Fruit fly (Drosophila melanogaster) whole organism, embryonic: ENCODE data around the gene CG13272.

Experiments
- Ada2b ChIP-seq: fragments of 200-800 bp; sonication (Bioruptor generic); IDR thresholded peaks from 2 replicates; pipeline ENCODE4 v1.3.6; 2022; ENCODE audit warnings: missing biosample characterization, missing genetic modification characterization
- Aef1 ChIP-seq: fragments of 200-800 bp; sonication (Bioruptor generic); IDR thresholded peaks from 3 replicates; pipeline ENCODE4 v1.3.6; 2022; ENCODE audit warnings: missing biosample characterization, missing genetic modification characterization
- BEAF-32 ChIP-seq: fragments of 200-800 bp; sonication (Bioruptor generic); optimal IDR thresholded peaks from 3 replicates; lab custom pipeline; 2017; ENCODE audit warnings: missing biosample characterization, missing genetic modification characterization, mild to moderate bottlenecking, moderate library complexity, missing genetic modification reagents
- Bgb ChIP-seq: fragments of 200-800 bp; sonication (Bioruptor generic); IDR thresholded peaks from 2 replicates; pipeline ENCODE4 v1.3.6; 2022; ENCODE audit warnings: missing biosample characterization, missing genetic modification characterization; ENCODE audit not compliant: partially characterized antibody
- CG10565 ChIP-seq: fragments of 200-800 bp; sonication (Bioruptor generic); optimal IDR thresholded peaks from 3 replicates; lab custom pipeline; 2016; ENCODE audit warnings: missing biosample characterization, mild to moderate bottlenecking, missing genetic modification characterization
- CG12219 ChIP-seq: fragments of 200-800 bp; sonication (Bioruptor generic); optimal IDR thresholded peaks from 3 replicates; lab custom pipeline; 2018; ENCODE audit warnings: missing biosample characterization, mild to moderate bottlenecking, missing genetic modification characterization
- CG12391 ChIP-seq: fragments of 200-800 bp; sonication (Bioruptor generic); optimal IDR thresholded peaks from 3 replicates; lab custom pipeline; 2018; ENCODE audit warnings: missing biosample characterization, mild to moderate bottlenecking, missing genetic modification characterization, moderate library complexity
- CG12942 ChIP-seq: fragments of 200-800 bp; sonication (Bioruptor generic); optimal IDR thresholded peaks from 3 replicates; lab custom pipeline; 2016; ENCODE audit warnings: missing biosample characterization, missing genetic modification characterization
- CG18619 ChIP-seq: fragments of 200-800 bp; sonication (Bioruptor generic); optimal IDR thresholded peaks from 3 replicates; lab custom pipeline; 2017; ENCODE audit warnings: missing biosample characterization, mild to moderate bottlenecking, missing genetic modification characterization
- CG2120 ChIP-seq: fragments of 200-800 bp; sonication (Bioruptor generic); optimal IDR thresholded peaks from 3 replicates; lab custom pipeline; 2016; ENCODE audit warnings: missing biosample characterization, missing genetic modification characterization
- CG2889 ChIP-seq: fragments of 200-800 bp; sonication (Bioruptor generic); IDR thresholded peaks from 3 replicates; pipeline ENCODE4 v1.3.6; 2022; ENCODE audit warnings: missing biosample characterization, missing genetic modification characterization
- CG32772 ChIP-seq: fragments of 200-800 bp; sonication (Bioruptor generic); IDR thresholded peaks from 2 replicates; pipeline ENCODE4 v1.3.6; 2022; ENCODE audit warnings: missing biosample characterization, missing genetic modification characterization
- CG34422 ChIP-seq: fragments of 200-800 bp; sonication (Bioruptor generic); IDR thresholded peaks from 3 replicates; pipeline ENCODE4 v1.3.6; 2022; ENCODE audit warnings: missing biosample characterization, missing genetic modification characterization
- CG6683 ChIP-seq: fragments of 200-800 bp; sonication (Bioruptor generic); optimal IDR thresholded peaks from 2 replicates; lab custom pipeline; 2017; ENCODE audit warnings: missing biosample characterization, mild to moderate bottlenecking, missing genetic modification characterization, missing genetic modification reagents
- CG6813 ChIP-seq: fragments of 200-800 bp; sonication (Bioruptor generic); optimal IDR thresholded peaks from 2 replicates; lab custom pipeline; 2017; ENCODE audit warnings: missing biosample characterization, missing genetic modification characterization, mild to moderate bottlenecking, moderate library complexity, missing genetic modification reagents
- CG8388 ChIP-seq: fragments of 200-800 bp; sonication (Bioruptor generic); optimal IDR thresholded peaks from 2 replicates; lab custom pipeline; 2019; ENCODE audit warnings: missing biosample characterization, mild to moderate bottlenecking, missing genetic modification characterization, moderate library complexity
- D19A ChIP-seq: fragments of 200-800 bp; optimal IDR thresholded peaks from 3 replicates; lab custom pipeline; 2019; ENCODE audit warnings: missing biosample characterization, mild to moderate bottlenecking, missing genetic modification characterization, moderate library complexity
- Dip2 ChIP-seq: fragments of 200-800 bp; sonication (Bioruptor generic); IDR thresholded peaks from 2 replicates; pipeline ENCODE4 v1.3.6; 2022; ENCODE audit warnings: missing biosample characterization, missing genetic modification characterization
- Doc2 ChIP-seq: fragments of 200-800 bp; sonication (Bioruptor generic); IDR thresholded peaks from 2 replicates; pipeline ENCODE4 v1.3.6; 2022; ENCODE audit warnings: missing biosample characterization, missing genetic modification characterization
- Ets65A ChIP-seq: fragments of 200-800 bp; sonication (Bioruptor generic); peaks from one replicate; lab custom pipeline; 2016; ENCODE audit warnings: missing biosample characterization, missing genetic modification characterization
- Hr51 ChIP-seq, 2 experiments: fragments of 200-800 bp; sonication (Bioruptor generic); optimal IDR thresholded peaks; 2 replicates in 1 of 2; 3 replicates in 1 of 2; lab custom pipeline; 2016 to 2018; ENCODE audit warnings: missing biosample characterization in 2 of 2, missing genetic modification characterization in 2 of 2, mild to moderate bottlenecking in 1 of 2, moderate library complexity in 1 of 2
- Mad ChIP-seq: fragments of 200-800 bp; sonication (Bioruptor generic); optimal IDR thresholded peaks from 2 replicates; lab custom pipeline; 2016; ENCODE audit warnings: missing biosample characterization, missing genetic modification characterization
- NC2α ChIP-seq: fragments of 200-800 bp; sonication (Bioruptor generic); optimal IDR thresholded peaks from 2 replicates; lab custom pipeline; 2016; ENCODE audit warnings: missing biosample characterization, missing genetic modification characterization
- NK7.1 ChIP-seq: fragments of 200-800 bp; sonication (Bioruptor generic); optimal IDR thresholded peaks from 3 replicates; lab custom pipeline; 2016; ENCODE audit warnings: missing biosample characterization, missing genetic modification characterization
- Rx ChIP-seq: fragments of 200-800 bp; sonication (Bioruptor generic); IDR thresholded peaks from 2 replicates; pipeline ENCODE4 v1.3.6; 2022; ENCODE audit warnings: missing biosample characterization, missing genetic modification characterization
- Sin3A ChIP-seq: fragments of >200 bp; optimal IDR thresholded peaks from 2 replicates; lab custom pipeline; 2018
- Six4 ChIP-seq: fragments of 200-800 bp; sonication (Bioruptor generic); optimal IDR thresholded peaks from 2 replicates; lab custom pipeline; 2016; ENCODE audit warnings: missing biosample characterization, missing genetic modification characterization
- Sry-δ ChIP-seq: fragments of 200-800 bp; sonication (Bioruptor generic); optimal IDR thresholded peaks from 2 replicates; lab custom pipeline; 2016; ENCODE audit warnings: missing biosample characterization, missing genetic modification characterization
- Ssrp ChIP-seq: fragments of 200-800 bp; sonication (Bioruptor generic); optimal IDR thresholded peaks from 2 replicates; lab custom pipeline; 2018; ENCODE audit warnings: missing biosample characterization, mild to moderate bottlenecking, missing genetic modification characterization, moderate library complexity
- ab ChIP-seq: fragments of 200-800 bp; sonication (Bioruptor generic); optimal IDR thresholded peaks from 2 replicates; lab custom pipeline; 2016; ENCODE audit warnings: missing biosample characterization, missing genetic modification characterization
- ac ChIP-seq: fragments of 200-800 bp; sonication (Bioruptor generic); optimal IDR thresholded peaks from 3 replicates; lab custom pipeline; 2017; ENCODE audit warnings: missing biosample characterization, mild to moderate bottlenecking, missing genetic modification characterization
- aop ChIP-seq: fragments of 200-800 bp; sonication (Bioruptor generic); IDR thresholded peaks from 2 replicates; pipeline ENCODE4 v1.3.6; 2022; ENCODE audit warnings: missing biosample characterization, missing genetic modification characterization
- ase ChIP-seq: fragments of 200-800 bp; sonication (Bioruptor generic); IDR thresholded peaks from 3 replicates; pipeline ENCODE4 v1.3.6; 2022; ENCODE audit warnings: missing biosample characterization, missing genetic modification characterization
- cad ChIP-seq: fragments of >200 bp; optimal IDR thresholded peaks from 2 replicates; lab custom pipeline; 2017; ENCODE audit warnings: missing biosample characterization, missing genetic modification characterization
- chm ChIP-seq: fragments of 200-800 bp; sonication (Bioruptor generic); IDR thresholded peaks from 2 replicates; pipeline ENCODE4 v1.3.6; 2022; ENCODE audit warnings: missing biosample characterization, missing genetic modification characterization
- dmrt11E ChIP-seq: fragments of 200-800 bp; sonication (Bioruptor generic); optimal IDR thresholded peaks from 3 replicates; lab custom pipeline; 2018; ENCODE audit warnings: missing biosample characterization, mild to moderate bottlenecking, missing genetic modification characterization, moderate library complexity
- dpn ChIP-seq, 2 experiments: fragments of 200-800 bp; sonication (Bioruptor generic); optimal IDR thresholded peaks; 3 replicates each; lab custom pipeline; 2016; ENCODE audit warnings: missing biosample characterization in 2 of 2, missing genetic modification characterization in 2 of 2
- fd64A ChIP-seq: fragments of 200-800 bp; sonication (Bioruptor generic); optimal IDR thresholded peaks from 3 replicates; lab custom pipeline; 2018; ENCODE audit warnings: missing biosample characterization, mild to moderate bottlenecking, missing genetic modification characterization
- gem ChIP-seq: fragments of 200-800 bp; sonication (Bioruptor generic); optimal IDR thresholded peaks from 2 replicates; lab custom pipeline; 2019; ENCODE audit warnings: missing biosample characterization, mild to moderate bottlenecking, missing genetic modification characterization, moderate library complexity
- grau ChIP-seq: fragments of 200-800 bp; optimal IDR thresholded peaks from 3 replicates; lab custom pipeline; 2019; ENCODE audit warnings: missing biosample characterization, mild to moderate bottlenecking, missing genetic modification characterization, moderate library complexity
- gsb-n ChIP-seq: fragments of 200-800 bp; sonication (Bioruptor generic); optimal IDR thresholded peaks from 3 replicates; lab custom pipeline; 2018; ENCODE audit warnings: missing biosample characterization, mild to moderate bottlenecking, missing genetic modification characterization
- lmd ChIP-seq: fragments of 200-800 bp; sonication (Bioruptor generic); IDR thresholded peaks from 2 replicates; pipeline ENCODE4 v1.3.6; 2022; ENCODE audit warnings: missing biosample characterization, missing genetic modification characterization
- lola ChIP-seq, 3 experiments: fragments of >200 bp in 2 of 3; fragments of 200-800 bp in 1 of 3; sonication (Bioruptor generic) in 1 of 3; optimal IDR thresholded peaks; 2 replicates each; lab custom pipeline; 2017 to 2019; ENCODE audit warnings: missing biosample characterization in 3 of 3, missing genetic modification characterization in 3 of 3, mild to moderate bottlenecking in 1 of 3, moderate library complexity in 1 of 3
- mirr ChIP-seq: fragments of 200-800 bp; sonication (Bioruptor generic); optimal IDR thresholded peaks from 3 replicates; lab custom pipeline; 2018; ENCODE audit warnings: missing biosample characterization, mild to moderate bottlenecking, missing genetic modification characterization
- sens ChIP-seq: fragments of 200-800 bp; sonication (Bioruptor generic); peaks from one replicate; lab custom pipeline; 2016; ENCODE audit warnings: missing biosample characterization, missing genetic modification characterization
- sqz ChIP-seq: fragments of 200-800 bp; sonication (Bioruptor generic); optimal IDR thresholded peaks from 3 replicates; lab custom pipeline; 2018; ENCODE audit warnings: missing biosample characterization, mild to moderate bottlenecking, missing genetic modification characterization
- stwl ChIP-seq: fragments of 200-800 bp; sonication (Bioruptor generic); optimal IDR thresholded peaks from 3 replicates; lab custom pipeline; 2018; ENCODE audit warnings: missing biosample characterization, mild to moderate bottlenecking, missing genetic modification characterization, moderate library complexity

The CG13272 gene

dm6 chr2L:16859566-16859965, 54.9 kb downstream of the CG13272 start (continued):
- TF ChIP-seq chm (GFP tag; lab: Robert Waterston, UW) (no peak), Mad (GFP tag; lab: Kevin White, UChicago) (no peak), ase (GFP tag; lab: Robert Waterston, UW) (no peak), sens (GFP tag; lab: Kevin White, UChicago) (peak; percentile 40), CG2120 (GFP tag; lab: Kevin White, UChicago) (no peak), Aef1 (GFP tag; lab: Robert Waterston, UW) (no peak), CG12391 (tag; lab: Kevin White, UChicago) (peak; percentile 37), lola (GFP tag; optimal IDR thresholded peaks at IDR 0.05; lab: Kevin White, UChicago) (peak in 1 of 3 experiments; percentile 37), Rx (GFP tag; lab: Robert Waterston, UW) (no peak), CG8388 (GFP tag; lab: Kevin White, UChicago) (peak; percentile 36), Sin3A (lab: Kevin White, UChicago) (no peak), CG2889 (GFP tag; lab: Robert Waterston, UW) (peak; percentile 60; the same call in 2 of the 3 replicates), D19A (tag; lab: Kevin White, UChicago) (peak; percentile 25), CG18619 (GFP tag; lab: Kevin White, UChicago) (no peak), cad (GFP tag; lab: Kevin White, UChicago) (no peak), CG32772 (GFP tag; lab: Robert Waterston, UW) (no peak), CG12219 (GFP tag; lab: Kevin White, UChicago) (no peak), gsb-n (tag; lab: Kevin White, UChicago) (peak; percentile 51), gem (tag; lab: Kevin White, UChicago) (peak; percentile 73), aop (GFP tag; lab: Robert Waterston, UW) (no peak), CG6813 (GFP tag; lab: Kevin White, UChicago) (no peak), sqz (GFP tag; lab: Kevin White, UChicago) (no peak), CG6683 (GFP tag; lab: Kevin White, UChicago) (no peak), stwl (tag; lab: Kevin White, UChicago) (peak; percentile 16), Dip2 (no peak), Six4 (GFP tag; lab: Kevin White, UChicago) (no peak), Doc2 (GFP tag; lab: Robert Waterston, UW) (no peak), NK7.1 (GFP tag; lab: Kevin White, UChicago) (no peak), lmd (no peak), CG34422 (GFP tag; lab: Robert Waterston, UW) (no peak), CG10565 (GFP tag; lab: Kevin White, UChicago) (no peak), mirr (GFP tag; lab: Kevin White, UChicago) (no peak), BEAF-32 (GFP tag; lab: Kevin White, UChicago) (no peak), Ada2b (GFP tag; lab: Robert Waterston, UW) (no peak), CG12942 (GFP tag; lab: Kevin White, UChicago) (no peak), ac (GFP tag; lab: Kevin White, UChicago) (no peak), Bgb (GFP tag; lab: Robert Waterston, UW) (no peak), Sry-δ (GFP tag; lab: Kevin White, UChicago) (no peak), dmrt11E (tag; lab: Kevin White, UChicago) (peak; percentile 17), Ets65A (GFP tag; lab: Kevin White, UChicago) (peak; percentile 38), dpn (GFP tag; optimal IDR thresholded peaks at IDR 0.05; lab: Kevin White, UChicago) (no peak), Hr51 (GFP tag; optimal IDR thresholded peaks at IDR 0.05; lab: Kevin White, UChicago) (peak in 1 of 2 experiments; percentile 41), ab (GFP tag; lab: Kevin White, UChicago) (no peak), NC2α (GFP tag; lab: Kevin White, UChicago) (no peak), grau (peak; percentile 34), Ssrp (tag; lab: Kevin White, UChicago) (peak; percentile 18), fd64A (GFP tag; lab: Kevin White, UChicago) (no peak)
